Fruit fly (Drosophila melanogaster) whole organism, embryonic: ENCODE results near the gene Prx4.

Source experiments
- Aef1 ChIP-seq: fragments of 200-800 bp; sonication (Bioruptor generic); IDR thresholded peaks from 3 replicates; pipeline ENCODE4 v1.3.6; 2022; ENCODE audit warnings: missing biosample characterization, missing genetic modification characterization
- Antp ChIP-seq: fragments of 200-800 bp; sonication (Bioruptor generic); optimal IDR thresholded peaks from 3 replicates; lab custom pipeline; 2016; ENCODE audit warnings: missing biosample characterization, missing genetic modification characterization
- Atf3 ChIP-seq: fragments of 200-800 bp; sonication (Bioruptor generic); optimal IDR thresholded peaks from 3 replicates; lab custom pipeline; 2016; ENCODE audit warnings: missing biosample characterization, missing genetic modification characterization
- Bteb2 ChIP-seq: fragments of 200-800 bp; sonication (Bioruptor generic); optimal IDR thresholded peaks from 2 replicates; lab custom pipeline; 2016; ENCODE audit warnings: missing biosample characterization, missing genetic modification characterization
- CG10565 ChIP-seq: fragments of 200-800 bp; sonication (Bioruptor generic); optimal IDR thresholded peaks from 3 replicates; lab custom pipeline; 2016; ENCODE audit warnings: missing biosample characterization, mild to moderate bottlenecking, missing genetic modification characterization
- CG10654 ChIP-seq: fragments of 200-800 bp; sonication (Bioruptor generic); optimal IDR thresholded peaks from 2 replicates; lab custom pipeline; 2016; ENCODE audit warnings: missing biosample characterization, missing genetic modification characterization
- CG11723 ChIP-seq: fragments of 200-800 bp; sonication (Bioruptor generic); optimal IDR thresholded peaks from 2 replicates; lab custom pipeline; 2017; ENCODE audit warnings: missing biosample characterization, mild to moderate bottlenecking, missing genetic modification characterization
- CG12155 ChIP-seq: fragments of 200-800 bp; sonication (Bioruptor generic); optimal IDR thresholded peaks from 3 replicates; lab custom pipeline; 2016; ENCODE audit warnings: missing biosample characterization, missing genetic modification characterization
- CG1602 ChIP-seq: fragments of 200-800 bp; sonication (Bioruptor generic); optimal IDR thresholded peaks from 3 replicates; lab custom pipeline; 2016; ENCODE audit warnings: missing biosample characterization, missing genetic modification characterization
- CG1603 ChIP-seq: fragments of 200-800 bp; sonication (Bioruptor generic); optimal IDR thresholded peaks from 2 replicates; lab custom pipeline; 2019; ENCODE audit warnings: missing biosample characterization, mild to moderate bottlenecking, missing genetic modification characterization, moderate library complexity
- CG17186 ChIP-seq: fragments of 200-800 bp; sonication (Bioruptor generic); optimal IDR thresholded peaks from 3 replicates; lab custom pipeline; 2017; ENCODE audit warnings: missing biosample characterization, missing genetic modification reagents, missing genetic modification characterization
- CG2678 ChIP-seq: fragments of 200-800 bp; sonication (Bioruptor generic); optimal IDR thresholded peaks from 3 replicates; lab custom pipeline; 2019; ENCODE audit warnings: missing biosample characterization, mild to moderate bottlenecking, missing genetic modification characterization, moderate library complexity
- CG31388 ChIP-seq: fragments of 200-800 bp; sonication (Bioruptor generic); optimal IDR thresholded peaks from 2 replicates; lab custom pipeline; 2016; ENCODE audit warnings: missing biosample characterization, missing genetic modification characterization
- CG3847 ChIP-seq: fragments of 200-800 bp; sonication (Bioruptor generic); IDR thresholded peaks from 2 replicates; pipeline ENCODE4 v1.3.6; 2022; ENCODE audit warnings: missing biosample characterization, missing genetic modification characterization
- CG3995 ChIP-seq: fragments of 200-800 bp; sonication (Bioruptor generic); optimal IDR thresholded peaks from 3 replicates; lab custom pipeline; 2016; ENCODE audit warnings: missing biosample characterization, missing genetic modification characterization
- CG4282 ChIP-seq: fragments of 200-800 bp; sonication (Bioruptor generic); optimal IDR thresholded peaks from 2 replicates; lab custom pipeline; 2016; ENCODE audit warnings: missing biosample characterization, missing genetic modification characterization
- CG5953 ChIP-seq: fragments of 200-800 bp; sonication (Bioruptor generic); IDR thresholded peaks from 2 replicates; pipeline ENCODE4 v1.3.6; 2022; ENCODE audit warnings: missing biosample characterization, missing genetic modification characterization
- CG6683 ChIP-seq: fragments of 200-800 bp; sonication (Bioruptor generic); optimal IDR thresholded peaks from 2 replicates; lab custom pipeline; 2017; ENCODE audit warnings: missing biosample characterization, mild to moderate bottlenecking, missing genetic modification characterization, missing genetic modification reagents
- CG9797 ChIP-seq: fragments of 200-800 bp; sonication (Bioruptor generic); optimal IDR thresholded peaks from 3 replicates; lab custom pipeline; 2018; ENCODE audit warnings: missing biosample characterization, mild to moderate bottlenecking, missing genetic modification characterization
- CrebB ChIP-seq: fragments of 200-800 bp; sonication (Bioruptor generic); optimal IDR thresholded peaks from 3 replicates; lab custom pipeline; 2018; ENCODE audit warnings: missing biosample characterization, mild to moderate bottlenecking, missing genetic modification characterization
- D ChIP-seq, 2 experiments: fragments of 200-800 bp in 1 of 2; fragments of >200 bp in 1 of 2; sonication (Bioruptor generic) in 1 of 2; optimal IDR thresholded peaks; 2 replicates in 1 of 2; 3 replicates in 1 of 2; lab custom pipeline; 2017; ENCODE audit warnings: mild to moderate bottlenecking in 1 of 2, missing biosample characterization in 1 of 2, missing genetic modification characterization in 1 of 2, missing genetic modification reagents in 1 of 2
- Doc3 ChIP-seq: fragments of 200-800 bp; sonication (Bioruptor generic); IDR thresholded peaks from 3 replicates; pipeline ENCODE4 v1.3.6; 2022; ENCODE audit warnings: missing biosample characterization, missing genetic modification characterization; ENCODE audit not compliant: partially characterized antibody
- Dp ChIP-seq: fragments of 200-800 bp; sonication (Bioruptor generic); optimal IDR thresholded peaks from 2 replicates; lab custom pipeline; 2018; ENCODE audit warnings: missing biosample characterization, mild to moderate bottlenecking, missing genetic modification characterization, moderate library complexity
- Eip74EF ChIP-seq, 2 experiments: fragments of 200-800 bp in 1 of 2; fragments of >200 bp in 1 of 2; sonication (Bioruptor generic) in 1 of 2; optimal IDR thresholded peaks; 2 replicates each; lab custom pipeline; 2017 to 2019; ENCODE audit warnings: missing biosample characterization in 2 of 2, missing genetic modification characterization in 2 of 2, mild to moderate bottlenecking in 1 of 2, moderate library complexity in 1 of 2
- Fer3 ChIP-seq: fragments of 200-800 bp; sonication (Bioruptor generic); optimal IDR thresholded peaks from 2 replicates; lab custom pipeline; 2018; ENCODE audit warnings: missing biosample characterization, mild to moderate bottlenecking, missing genetic modification characterization, moderate library complexity
- GATAe ChIP-seq: fragments of 200-800 bp; sonication (Bioruptor generic); conservative IDR thresholded peaks from 2 replicates; pipeline ENCODE4 v1.3.6; 2022; ENCODE audit warnings: missing biosample characterization, missing genetic modification characterization
- Med ChIP-seq: fragments of 200-800 bp; sonication (Bioruptor generic); peaks from one replicate; lab custom pipeline; 2016; ENCODE audit warnings: missing biosample characterization, missing genetic modification characterization, mild to moderate bottlenecking, inconsistent platforms, moderate library complexity
- Neu2 ChIP-seq: fragments of 200-800 bp; sonication (Bioruptor generic); optimal IDR thresholded peaks from 3 replicates; lab custom pipeline; 2016; ENCODE audit warnings: missing biosample characterization, missing genetic modification characterization, borderline replicate concordance
- Spps ChIP-seq: fragments of 200-800 bp; sonication (Bioruptor generic); optimal IDR thresholded peaks from 2 replicates; lab custom pipeline; 2018; ENCODE audit warnings: missing biosample characterization, mild to moderate bottlenecking, missing genetic modification characterization
- Usf ChIP-seq: fragments of 200-800 bp; sonication (Bioruptor generic); optimal IDR thresholded peaks from 2 replicates; lab custom pipeline; 2017; ENCODE audit warnings: missing genotype, missing biosample characterization, missing genetic modification characterization
- ap ChIP-seq: fragments of 200-800 bp; sonication (Bioruptor generic); IDR thresholded peaks from 2 replicates; pipeline ENCODE4 v1.3.6; 2022; ENCODE audit warnings: missing biosample characterization, missing genetic modification characterization
- bowl ChIP-seq: fragments of 200-800 bp; sonication (Bioruptor generic); IDR thresholded peaks from 2 replicates; pipeline ENCODE4 v1.3.6; 2022; ENCODE audit warnings: missing biosample characterization, missing genetic modification characterization
- cato ChIP-seq: fragments of 200-800 bp; sonication (Bioruptor generic); optimal IDR thresholded peaks from 2 replicates; lab custom pipeline; 2016; ENCODE audit warnings: missing biosample characterization, missing genetic modification characterization, borderline replicate concordance
- croc ChIP-seq: fragments of 200-800 bp; sonication (Bioruptor generic); conservative IDR thresholded peaks from 3 replicates; pipeline ENCODE4 v1.3.6; 2022; ENCODE audit warnings: missing biosample characterization, missing genetic modification characterization
- dati ChIP-seq: fragments of 200-800 bp; sonication (Bioruptor generic); IDR thresholded peaks from 2 replicates; pipeline ENCODE4 v1.3.6; 2022; ENCODE audit warnings: missing biosample characterization, missing genetic modification characterization
- ems ChIP-seq: fragments of 200-800 bp; sonication (Bioruptor generic); optimal IDR thresholded peaks from 3 replicates; lab custom pipeline; 2016; ENCODE audit warnings: missing biosample characterization, missing genetic modification characterization
- fru ChIP-seq: fragments of >200 bp; optimal IDR thresholded peaks from 2 replicates; lab custom pipeline; 2017
- gcm2 ChIP-seq: fragments of 200-800 bp; sonication (Bioruptor generic); optimal IDR thresholded peaks from 2 replicates; lab custom pipeline; 2016; ENCODE audit warnings: missing biosample characterization, missing genetic modification characterization
- grau ChIP-seq: fragments of 200-800 bp; optimal IDR thresholded peaks from 3 replicates; lab custom pipeline; 2019; ENCODE audit warnings: missing biosample characterization, mild to moderate bottlenecking, missing genetic modification characterization, moderate library complexity
- insv ChIP-seq, 2 experiments: fragments of 200-800 bp; sonication (Bioruptor generic); optimal IDR thresholded peaks; 3 replicates each; lab custom pipeline; 2016 to 2018; ENCODE audit warnings: missing biosample characterization in 2 of 2, missing genetic modification characterization in 2 of 2
- mirr ChIP-seq: fragments of 200-800 bp; sonication (Bioruptor generic); optimal IDR thresholded peaks from 3 replicates; lab custom pipeline; 2018; ENCODE audit warnings: missing biosample characterization, mild to moderate bottlenecking, missing genetic modification characterization
- nom ChIP-seq: fragments of 200-800 bp; sonication (Bioruptor generic); optimal IDR thresholded peaks from 2 replicates; lab custom pipeline; 2017; ENCODE audit warnings: missing biosample characterization, missing genetic modification characterization, mild to moderate bottlenecking, moderate library complexity, missing genetic modification reagents
- p53 ChIP-seq: fragments of 200-800 bp; sonication (Bioruptor generic); optimal IDR thresholded peaks from 2 replicates; lab custom pipeline; 2016; ENCODE audit warnings: missing biosample characterization, missing genetic modification characterization
- pb ChIP-seq: fragments of 200-800 bp; sonication (Bioruptor generic); optimal IDR thresholded peaks from 3 replicates; lab custom pipeline; 2016; ENCODE audit warnings: missing biosample characterization, missing genetic modification characterization
- pum ChIP-seq: fragments of 200-800 bp; sonication (Bioruptor generic); optimal IDR thresholded peaks from 2 replicates; lab custom pipeline; 2016; ENCODE audit warnings: missing biosample characterization, missing genetic modification characterization
- ranshi ChIP-seq: fragments of 200-800 bp; sonication (Bioruptor generic); IDR thresholded peaks from 2 replicates; pipeline ENCODE4 v1.3.6; 2022; ENCODE audit warnings: missing biosample characterization, missing genetic modification characterization
- repo ChIP-seq: fragments of 200-800 bp; sonication (Bioruptor generic); optimal IDR thresholded peaks from 2 replicates; lab custom pipeline; 2016; ENCODE audit warnings: missing biosample characterization, missing genetic modification characterization
- sd ChIP-seq: fragments of 200-800 bp; sonication (Bioruptor generic); optimal IDR thresholded peaks from 3 replicates; lab custom pipeline; 2018; ENCODE audit warnings: missing biosample characterization, mild to moderate bottlenecking, missing genetic modification characterization, moderate library complexity
- yki ChIP-seq: fragments of >200 bp; optimal IDR thresholded peaks from 3 replicates; lab custom pipeline; 2018

The Prx4 gene

dm6 chr3L:3035769-3036583 is 6.2 kb upstream of the Prx4 start (continued):
- TF ChIP-seq fru (lab: Kevin White, UChicago) = no peak
- TF ChIP-seq nom (GFP tag; lab: Kevin White, UChicago) = peak; percentile 26
- no peak for TF ChIP-seq dati
- peak; percentile 58 for TF ChIP-seq CG3995
- TF ChIP-seq yki (lab: Kevin White, UChicago) = peak; percentile 19
- TF ChIP-seq ems = peak; percentile 76
- peak; percentile 42 for TF ChIP-seq Atf3 (GFP tag; lab: Kevin White, UChicago)
- peak; percentile 28 for TF ChIP-seq pb
- TF ChIP-seq Spps (tag; lab: Kevin White, UChicago) = peak; percentile 78
- peak; percentile 41 for TF ChIP-seq cato (GFP tag; lab: Kevin White, UChicago)
- TF ChIP-seq croc (GFP tag; lab: Robert Waterston, UW) = peak; percentile 44; the same call in 2 of the 3 replicates
- TF ChIP-seq insv (GFP tag; optimal IDR thresholded peaks at IDR 0.05; lab: Kevin White, UChicago) = peak in 1 of 2 experiments; percentile 60
- TF ChIP-seq CG2678 (tag; lab: Kevin White, UChicago) = peak; percentile 94
- peak; percentile 71 for TF ChIP-seq CG5953 (GFP tag; lab: Robert Waterston, UW)
- TF ChIP-seq Usf (GFP tag; lab: Kevin White, UChicago) = peak; percentile 67
- TF ChIP-seq gcm2 (GFP tag; lab: Kevin White, UChicago) = no peak
- TF ChIP-seq Antp = peak; percentile 31
- TF ChIP-seq pum = peak; percentile 53
- peak; percentile 57 for TF ChIP-seq CG17186 (GFP tag; lab: Kevin White, UChicago)
- TF ChIP-seq CrebB (tag; lab: Kevin White, UChicago) = peak; percentile 82
- no peak for TF ChIP-seq CG9797
- TF ChIP-seq p53 (GFP tag; lab: Kevin White, UChicago) = no peak
- TF ChIP-seq Bteb2 = peak; percentile 78
- peak; percentile 63 for TF ChIP-seq Aef1 (GFP tag; lab: Robert Waterston, UW)
- peak; percentile 33 for TF ChIP-seq CG4282 (GFP tag; lab: Kevin White, UChicago)
- TF ChIP-seq CG3847 = peak; percentile 84
- peak; percentile 38 for TF ChIP-seq mirr (GFP tag; lab: Kevin White, UChicago)
- peak; percentile 50 for TF ChIP-seq CG10565 (GFP tag; lab: Kevin White, UChicago)
- TF ChIP-seq CG6683 (GFP tag; lab: Kevin White, UChicago) = peak; percentile 74
- TF ChIP-seq Neu2 (GFP tag; lab: Kevin White, UChicago) = no peak
- TF ChIP-seq ap = peak; percentile 76
- TF ChIP-seq CG1602 (GFP tag; lab: Kevin White, UChicago) = peak; percentile 55
- no peak for TF ChIP-seq Doc3
- TF ChIP-seq grau (tag; lab: Kevin White, UChicago) = peak; percentile 90
- TF ChIP-seq Fer3 = peak; percentile 80
- TF ChIP-seq CG10654 (GFP tag; lab: Kevin White, UChicago) = peak; percentile 56
- peak in 1 of 2 experiments; percentile 78 for TF ChIP-seq Eip74EF (GFP tag; optimal IDR thresholded peaks at IDR 0.05; lab: Kevin White, UChicago)
- TF ChIP-seq D (optimal IDR thresholded peaks at IDR 0.05; lab: Kevin White, UChicago) = no peak
- peak; percentile 81 for TF ChIP-seq D (GFP tag; optimal IDR thresholded peaks at IDR 0.05; lab: Kevin White, UChicago)
- TF ChIP-seq CG31388 (GFP tag; lab: Kevin White, UChicago) = peak; percentile 51
- TF ChIP-seq Med = peak; percentile 96
- no peak for TF ChIP-seq Dp
- TF ChIP-seq ranshi (GFP tag; lab: Robert Waterston, UW) = peak; percentile 77
- peak; percentile 77 for TF ChIP-seq CG11723 (GFP tag; lab: Kevin White, UChicago)
- peak; percentile 34 for TF ChIP-seq repo (GFP tag; lab: Kevin White, UChicago)
- peak; percentile 17; the same call in 1 of the 2 replicates for TF ChIP-seq bowl (GFP tag; lab: Robert Waterston, UW)
- peak; percentile 62 for TF ChIP-seq CG1603 (tag; lab: Kevin White, UChicago)
- no peak for TF ChIP-seq GATAe (GFP tag; lab: Robert Waterston, UW)
- TF ChIP-seq CG12155 (GFP tag; lab: Kevin White, UChicago) = peak; percentile 72
- peak; percentile 68 for TF ChIP-seq sd (tag; lab: Kevin White, UChicago)
